Fruit fly (Drosophila melanogaster) whole organism, wandering third instar larva: ENCODE measurements around the gene aay.

Source experiments
- CG32264 ChIP-seq: fragments of 200-800 bp; sonication (Bioruptor generic); optimal IDR thresholded peaks from 2 replicates; lab custom pipeline; 2016; ENCODE audit warnings: missing biosample characterization, missing genetic modification characterization
- Jra ChIP-seq: sonication (Bioruptor generic); optimal IDR thresholded peaks from 2 replicates; lab custom pipeline; 2016; ENCODE audit warnings: missing biosample characterization, missing genetic modification characterization
- Myc ChIP-seq: fragments of >200 bp; optimal IDR thresholded peaks from 2 replicates; lab custom pipeline; 2017
- h ChIP-seq: fragments of 200-800 bp; sonication (Bioruptor generic); optimal IDR thresholded peaks from 3 replicates; lab custom pipeline; 2016; ENCODE audit warnings: missing biosample characterization, mild to moderate bottlenecking, missing genetic modification characterization
- pan ChIP-seq: fragments of >200 bp; optimal IDR thresholded peaks from 2 replicates; lab custom pipeline; 2017
- psq ChIP-seq: fragments of 200-800 bp; sonication (Bioruptor generic); optimal IDR thresholded peaks from 3 replicates; lab custom pipeline; 2017; ENCODE audit warnings: missing biosample characterization, mild to moderate bottlenecking, missing genetic modification characterization, moderate library complexity
- sage ChIP-seq: fragments of 200-800 bp; sonication (Bioruptor generic); optimal IDR thresholded peaks from 2 replicates; lab custom pipeline; 2016; ENCODE audit warnings: missing biosample characterization, mild to moderate bottlenecking, missing genetic modification characterization
- usp ChIP-seq: fragments of >200 bp; optimal IDR thresholded peaks from 2 replicates; lab custom pipeline; 2017; ENCODE audit warnings: missing biosample characterization, missing genetic modification characterization
- woc ChIP-seq: sonication (Bioruptor generic); optimal IDR thresholded peaks from 2 replicates; lab custom pipeline; 2016; ENCODE audit warnings: missing biosample characterization, mild to moderate bottlenecking, missing genetic modification characterization

DNA sequence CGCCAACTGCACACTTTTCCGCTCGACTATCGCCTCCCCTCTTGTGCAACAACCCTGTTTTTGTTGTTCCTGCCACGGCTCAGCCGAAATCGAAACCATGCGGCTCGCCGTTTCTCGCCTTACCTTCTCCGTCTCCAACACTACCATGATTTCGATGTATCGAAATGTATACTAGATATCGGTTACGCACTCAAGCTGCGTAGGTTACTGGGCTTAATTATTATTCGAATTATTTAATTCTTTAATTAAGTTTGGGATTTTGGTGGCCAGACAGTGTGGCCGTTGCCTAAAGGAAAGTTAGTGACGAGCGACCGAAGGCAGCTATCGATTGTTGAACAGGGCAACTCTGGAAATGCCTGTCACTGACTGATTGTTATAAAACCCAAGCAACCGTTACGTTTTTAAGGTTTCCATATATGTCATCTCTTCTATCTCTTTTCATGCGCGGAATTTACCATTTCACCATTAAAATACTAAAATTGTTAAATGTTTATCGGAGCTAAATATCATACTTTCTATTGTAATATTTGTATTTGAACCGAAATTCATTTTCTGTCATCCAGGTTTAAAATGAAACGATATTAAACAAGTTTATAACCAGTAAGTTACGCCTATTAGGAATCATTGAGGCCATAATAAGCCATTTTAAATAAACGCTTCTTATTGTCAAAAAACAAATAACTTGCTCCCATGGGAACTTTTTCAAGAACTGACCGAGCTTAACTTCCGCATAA, 20.7 kb upstream of the aay start, which contains the start of gene eIF4E1:
- TF ChIP-seq Myc (lab: Kevin White, UChicago) (peak; percentile 33), h (GFP tag; lab: Kevin White, UChicago) (peak; percentile 9), sage (GFP tag; lab: Kevin White, UChicago) (no peak), pan (lab: Kevin White, UChicago) (no peak), CG32264 (GFP tag; lab: Kevin White, UChicago) (no peak), Jra (no peak), woc (GFP tag; lab: Kevin White, UChicago) (no peak), usp (GFP tag; lab: Kevin White, UChicago) (no peak), psq (GFP tag; lab: Kevin White, UChicago) (no peak)
